Worm (Caenorhabditis elegans) whole organism, young adult: ENCODE results near the gene nars-2.

Source experiments
- K12H6.12 ChIP-seq: fragments of 200-800 bp; sonication (Bioruptor generic); optimal IDR thresholded peaks from 2 replicates; lab custom pipeline; 2018; ENCODE audit warnings: mild to moderate bottlenecking, missing genetic modification characterization, missing compliant biosample characterization
- ama-1 ChIP-seq, 3 experiments: fragments of 150-350 bp in 1 of 3; sonication (generic microtip) in 2 of 3; optimal IDR thresholded peaks; 2 replicates each; lab custom pipeline; 2014 to 2018; ENCODE audit warnings: missing biosample characterization in 2 of 3, missing genetic modification characterization in 2 of 3, missing genetic modification reagents in 2 of 3
- dpl-1 ChIP-seq: fragments of 150-350 bp; optimal IDR thresholded peaks from 2 replicates; lab custom pipeline; 2014; ENCODE audit warnings: missing biosample characterization, missing genetic modification reagents, missing genetic modification characterization
- nfya-2 ChIP-seq: fragments of 200-800 bp; sonication (Bioruptor generic); IDR thresholded peaks from 2 replicates; pipeline ENCODE4 v1.3.6; 2022; ENCODE audit warnings: missing genetic modification reagents, missing genetic modification characterization, missing compliant biosample characterization
- nfyb-1 ChIP-seq: fragments of 200-800 bp; sonication (Bioruptor generic); IDR thresholded peaks from 2 replicates; pipeline ENCODE4 v1.3.6; 2022; ENCODE audit warnings: missing genetic modification reagents, missing genetic modification characterization, missing compliant biosample characterization
- snpc-4 ChIP-seq, 5 experiments: fragments of 150-350 bp in 1 of 5; sonication (generic microtip) in 4 of 5; optimal IDR thresholded peaks; 2 replicates each; lab custom pipeline; 2014 to 2018; ENCODE audit warnings: missing genetic modification characterization in 5 of 5, missing biosample characterization in 3 of 5, antibody characterized with exemption in 2 of 5, mild to moderate bottlenecking in 2 of 5, missing compliant biosample characterization in 2 of 5, missing genotype in 2 of 5, moderate library complexity in 2 of 5, missing genetic modification reagents in 1 of 5

DNA sequence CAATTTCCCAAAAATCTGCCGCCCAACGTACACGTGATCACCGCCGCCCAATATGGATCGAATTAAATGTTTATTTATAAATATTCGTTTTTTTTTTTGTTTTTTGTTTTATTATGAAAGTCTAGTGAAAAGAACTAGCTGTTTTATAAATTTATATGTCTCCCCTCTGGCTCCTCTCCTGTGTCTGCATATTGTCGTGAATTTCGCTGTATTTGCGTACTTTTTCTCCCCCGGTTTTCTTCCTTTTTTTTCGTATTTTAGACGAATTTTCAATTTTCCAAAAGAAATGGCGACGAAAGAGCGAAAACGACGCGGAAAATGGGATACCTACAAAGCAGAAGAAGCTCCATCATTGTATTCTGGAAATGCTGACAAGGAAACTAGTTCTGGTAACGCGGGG, 25.8 kb upstream of the nars-2 start, which contains the start of gene xpb-1:
- TF ChIP-seq dpl-1 (no peak), K12H6.12 (tag; lab: Kevin White, UChicago) (no peak), snpc-4 (GFP tag; optimal IDR thresholded peaks at IDR 0.05; lab: Kevin White, UChicago) (no peak), snpc-4 (tag; optimal IDR thresholded peaks at IDR 0.05; lab: Kevin White, UChicago) (no peak), ama-1 (optimal IDR thresholded peaks at IDR 0.05; lab: Kevin White, UChicago) (no peak), ama-1 (GFP tag; optimal IDR thresholded peaks at IDR 0.05; lab: Kevin White, UChicago) (no peak), nfya-2 (GFP tag; lab: Robert Waterston, UW) (no peak), nfyb-1 (GFP tag; lab: Robert Waterston, UW) (no peak)
